Fruit fly (Drosophila melanogaster) whole organism, prepupa: ENCODE results near the gene CG43980.

ENCODE experiments used
- Blimp-1 ChIP-seq: fragments of 200-800 bp; sonication (Bioruptor generic); optimal IDR thresholded peaks from 3 replicates; lab custom pipeline; 2017; ENCODE audit warnings: missing biosample characterization, missing genetic modification characterization, mild to moderate bottlenecking, moderate library complexity, missing genetic modification reagents
- CG10631 ChIP-seq: fragments of 200-800 bp; sonication (Bioruptor generic); optimal IDR thresholded peaks from 2 replicates; lab custom pipeline; 2016; ENCODE audit warnings: missing biosample characterization, missing genetic modification characterization
- CG16779 ChIP-seq: fragments of 200-800 bp; sonication (Bioruptor generic); optimal IDR thresholded peaks from 3 replicates; lab custom pipeline; 2017; ENCODE audit warnings: missing biosample characterization, mild to moderate bottlenecking, missing genetic modification characterization
- CG6163 ChIP-seq: fragments of 200-800 bp; sonication (Bioruptor generic); IDR thresholded peaks from 3 replicates; pipeline ENCODE4 v1.3.6; 2022; ENCODE audit warnings: missing biosample characterization, missing genetic modification characterization
- CG6854 ChIP-seq: fragments of 200-800 bp; sonication (Bioruptor generic); optimal IDR thresholded peaks from 2 replicates; lab custom pipeline; 2017; ENCODE audit warnings: missing biosample characterization, mild to moderate bottlenecking, missing genetic modification characterization
- Ets21C ChIP-seq: fragments of 200-800 bp; sonication (Bioruptor generic); optimal IDR thresholded peaks from 3 replicates; lab custom pipeline; 2016; ENCODE audit warnings: missing biosample characterization, missing genetic modification characterization
- Lpt ChIP-seq: fragments of 200-800 bp; sonication (Bioruptor generic); optimal IDR thresholded peaks from 3 replicates; lab custom pipeline; 2016; ENCODE audit warnings: missing biosample characterization, missing genetic modification characterization
- Smox ChIP-seq: fragments of 200-800 bp; sonication (Bioruptor generic); optimal IDR thresholded peaks from 3 replicates; lab custom pipeline; 2016; ENCODE audit warnings: missing biosample characterization, missing genetic modification characterization
- dsx ChIP-seq: fragments of 200-800 bp; optimal IDR thresholded peaks from 3 replicates; lab custom pipeline; 2019; ENCODE audit warnings: missing biosample characterization, mild to moderate bottlenecking, missing genetic modification characterization, moderate library complexity; ENCODE audit not compliant: poor library complexity, severe bottlenecking
- svp ChIP-seq: fragments of 200-800 bp; sonication (Bioruptor generic); peaks from one replicate; lab custom pipeline; 2016; ENCODE audit warnings: missing biosample characterization, missing genetic modification characterization

dm6 chr3L:21652768-21653167 is 8.0 kb downstream of the CG43980 start:
- TF ChIP-seq CG6163 (GFP tag; lab: Robert Waterston, UW) (no peak), Lpt (GFP tag; lab: Kevin White, UChicago) (no peak), Smox (peak; percentile 24), CG16779 (tag; lab: Kevin White, UChicago) (no peak), dsx (GFP tag; lab: Kevin White, UChicago) (no peak), Ets21C (GFP tag; lab: Kevin White, UChicago) (peak; percentile 36), CG10631 (GFP tag; lab: Kevin White, UChicago) (peak; percentile 16), Blimp-1 (GFP tag; lab: Kevin White, UChicago) (no peak), CG6854 (GFP tag; lab: Kevin White, UChicago) (no peak), svp (GFP tag; lab: Kevin White, UChicago) (peak; percentile 23)
